Fruit fly (Drosophila melanogaster): ENCODE results near the gene Ibf2.

- TF ChIP-seq EcR (GFP tag; optimal IDR thresholded peaks at IDR 0.05), result no peak
- no peak for TF ChIP-seq Dll (optimal IDR thresholded peaks at IDR 0.05)
- TF ChIP-seq usp (GFP tag; optimal IDR thresholded peaks at IDR 0.05), result no peak
Measured at dm6 chr3R:9246366-9246765, 11.9 kb downstream of the Ibf2 start, which contains the start of gene CG8420.
